Worm (Caenorhabditis elegans): ENCODE results near the gene srab-26.
A peak's percentile ranks its signal among the peaks of the same experiment; 100 is the strongest.

srab-26 gene

DNA sequence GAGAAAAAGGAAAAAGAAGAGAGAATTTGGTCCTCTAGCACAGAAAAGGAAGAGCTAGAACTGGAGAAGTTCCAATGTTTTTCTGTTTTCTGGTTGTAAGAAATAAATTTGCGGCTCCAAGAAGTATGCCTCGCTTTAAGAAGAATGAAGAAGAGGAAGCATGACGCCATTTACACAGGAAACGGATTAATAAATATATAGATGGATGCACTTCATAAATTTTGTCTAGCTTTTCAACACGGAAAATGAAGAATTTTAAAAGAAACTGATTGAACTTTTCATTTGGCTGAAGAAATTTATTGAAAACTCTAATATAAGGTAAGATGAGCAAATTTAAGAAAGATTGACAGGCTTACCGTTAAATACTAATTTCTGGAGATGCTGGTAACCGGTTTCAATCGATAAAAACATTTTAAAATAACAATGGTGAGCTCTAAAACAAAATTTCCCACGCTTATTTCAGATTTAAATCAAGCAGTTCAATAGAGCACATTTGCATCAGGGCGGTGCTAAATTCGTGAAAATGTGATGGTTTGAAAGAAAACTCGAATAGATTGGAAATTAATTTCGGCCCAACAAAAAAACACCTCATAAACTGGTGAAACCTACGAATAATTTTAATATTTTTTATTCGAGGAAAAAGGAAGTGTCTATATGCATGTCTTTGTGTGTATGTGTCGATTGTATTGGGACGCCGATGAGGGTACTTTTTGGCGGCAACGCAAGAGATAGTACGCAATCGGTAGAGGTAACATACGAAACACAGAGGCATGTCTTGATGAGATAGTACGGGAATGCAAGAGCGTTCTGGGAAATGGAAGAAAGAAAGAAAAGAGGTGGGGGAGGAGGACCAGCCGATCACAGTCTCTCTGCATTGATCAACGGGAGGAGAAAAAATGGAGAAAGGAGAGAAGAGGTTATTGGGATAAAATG lies 23.1 kb downstream of the srab-26 start:
- TF ChIP-seq ceh-18 (tag; optimal IDR thresholded peaks at IDR 0.05) = peak; percentile 18
- no peak for TF ChIP-seq hlh-8 (tag; optimal IDR thresholded peaks at IDR 0.05)
- TF ChIP-seq pag-3 (tag; optimal IDR thresholded peaks at IDR 0.05; ENCODE audit: borderline replicate concordance) = no peak
- peak; percentile 1 for TF ChIP-seq C08G9.2 (tag; optimal IDR thresholded peaks at IDR 0.05)
- TF ChIP-seq ceh-30 (tag; optimal IDR thresholded peaks at IDR 0.05) = no peak
- TF ChIP-seq pax-1 (tag; optimal IDR thresholded peaks at IDR 0.05) = no peak
- peak; percentile 3 for TF ChIP-seq elt-2 (tag; optimal IDR thresholded peaks at IDR 0.05)
- no peak for TF ChIP-seq ztf-16 (tag; optimal IDR thresholded peaks at IDR 0.05)
- no peak for TF ChIP-seq pqm-1 (tag; optimal IDR thresholded peaks at IDR 0.05)
- TF ChIP-seq pros-1 (tag; optimal IDR thresholded peaks at IDR 0.05) = peak; percentile 32
- TF ChIP-seq lin-11 (tag; optimal IDR thresholded peaks at IDR 0.05) = no peak
- peak; percentile 24 for TF ChIP-seq tbx-2 (tag; optimal IDR thresholded peaks at IDR 0.05)
- no peak for TF ChIP-seq pat-9 (tag; optimal IDR thresholded peaks at IDR 0.05)
- TF ChIP-seq ceh-31 (tag; optimal IDR thresholded peaks at IDR 0.05) = peak; percentile 21
- peak; percentile 23 for TF ChIP-seq nfya-1 (tag; optimal IDR thresholded peaks at IDR 0.05)
- no peak for TF ChIP-seq unc-3 (GFP tag; conservative IDR thresholded peaks at IDR 0.05)
- no peak for TF ChIP-seq unc-3 (tag; optimal IDR thresholded peaks at IDR 0.05)
- no peak for TF ChIP-seq ceh-9 (tag; optimal IDR thresholded peaks at IDR 0.05)
- TF ChIP-seq fkh-10 (GFP tag; optimal IDR thresholded peaks at IDR 0.05) = no peak
- TF ChIP-seq pha-2 (tag; optimal IDR thresholded peaks at IDR 0.05) = peak; percentile 12
- no peak for TF ChIP-seq rnt-1 (tag; optimal IDR thresholded peaks at IDR 0.05)
- TF ChIP-seq ahr-1 (tag; optimal IDR thresholded peaks at IDR 0.05) = no peak
- TF ChIP-seq pha-4 (tag; optimal IDR thresholded peaks at IDR 0.05) = no peak
- TF ChIP-seq che-1 (tag; optimal IDR thresholded peaks at IDR 0.05) = no peak
- TF ChIP-seq ref-2 (tag; optimal IDR thresholded peaks at IDR 0.05) = peak; percentile 31

DNA sequence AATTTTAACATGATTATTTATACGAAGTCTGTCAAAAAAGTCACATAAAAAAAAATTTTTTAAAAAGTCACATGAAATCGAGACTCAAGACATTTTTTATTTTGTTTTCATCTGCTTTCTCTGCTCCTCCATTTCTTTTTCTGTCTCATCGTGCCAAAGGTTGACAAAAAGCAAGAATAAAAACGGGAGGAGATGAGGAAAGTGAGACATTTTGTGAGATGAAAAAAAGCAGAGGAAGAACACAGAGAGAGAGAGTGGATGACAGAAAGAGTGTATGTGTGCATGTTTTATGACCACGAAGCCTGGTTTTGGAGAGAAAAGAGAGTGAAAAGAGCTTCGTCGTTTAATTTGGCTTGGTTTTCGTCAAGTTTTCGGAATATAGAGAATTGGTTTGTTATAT lies 25.5 kb downstream of the srab-26 start:
- no peak for TF ChIP-seq unc-3 (GFP tag; conservative IDR thresholded peaks at IDR 0.05)
- no peak for TF ChIP-seq unc-3 (tag; optimal IDR thresholded peaks at IDR 0.05)
- TF ChIP-seq fkh-6 (tag; optimal IDR thresholded peaks at IDR 0.05) = no peak
- TF ChIP-seq tbx-7 (tag; optimal IDR thresholded peaks at IDR 0.05) = no peak
- no peak for TF ChIP-seq madf-2 (tag; optimal IDR thresholded peaks at IDR 0.05)
- no peak for TF ChIP-seq dmd-4 (tag; optimal IDR thresholded peaks at IDR 0.05; ENCODE audit: borderline replicate concordance)
- TF ChIP-seq fax-1 (tag; optimal IDR thresholded peaks at IDR 0.05) = no peak
- TF ChIP-seq F13H6.1 (tag; optimal IDR thresholded peaks at IDR 0.05) = no peak
- TF ChIP-seq syd-9 (tag; optimal IDR thresholded peaks at IDR 0.05) = no peak
- TF ChIP-seq K09A11.1 (tag; optimal IDR thresholded peaks at IDR 0.05; ENCODE audit: insufficient read depth) = no peak
- no peak for TF ChIP-seq pqm-1 (tag; optimal IDR thresholded peaks at IDR 0.05)
- TF ChIP-seq sox-2 (GFP tag; IDR thresholded peaks at IDR 0.05) = no peak
- no peak for TF ChIP-seq ceh-22 (tag; optimal IDR thresholded peaks at IDR 0.05)
- TF ChIP-seq pha-4 (tag; optimal IDR thresholded peaks at IDR 0.05) = no peak
- no peak for TF ChIP-seq ztf-16 (tag; optimal IDR thresholded peaks at IDR 0.05)
- no peak for TF ChIP-seq elt-2 (tag; optimal IDR thresholded peaks at IDR 0.05)
- no peak for TF ChIP-seq pat-9 (tag; optimal IDR thresholded peaks at IDR 0.05)
- TF ChIP-seq ahr-1 (tag; optimal IDR thresholded peaks at IDR 0.05) = no peak

DNA sequence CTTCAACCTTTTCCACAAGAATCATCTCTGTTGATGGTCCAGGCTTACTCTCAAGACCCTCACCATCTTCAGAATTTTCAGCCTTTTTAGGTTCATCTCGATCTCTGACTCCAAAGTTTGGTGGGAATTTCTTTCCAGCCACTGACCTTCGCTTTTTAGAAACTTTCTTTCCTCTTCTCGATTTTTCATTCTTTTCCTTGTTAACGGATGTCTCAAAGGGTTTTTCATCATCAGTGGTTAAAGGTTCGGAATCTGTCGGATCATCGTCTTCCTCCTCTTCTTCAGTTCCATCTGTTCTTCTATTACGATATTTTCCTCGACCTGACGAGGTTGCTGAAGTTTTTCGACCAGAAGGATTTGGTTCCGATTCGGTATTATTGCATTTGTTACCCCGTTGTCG lies 30.7 kb downstream of the srab-26 start:
- TF ChIP-seq nhr-232 (tag; optimal IDR thresholded peaks at IDR 0.05) (no peak), K02D7.2 (tag; optimal IDR thresholded peaks at IDR 0.05) (no peak), hlh-13 (GFP tag; optimal IDR thresholded peaks at IDR 0.05) (no peak)

Measured in whole organism, late embryonic.